Fruit fly (Drosophila melanogaster) ovary, adult (tissue): ENCODE measurements around the gene NaPi-III.

Experiments used
- CG17801 ChIP-seq: fragments of 200-800 bp; optimal IDR thresholded peaks from 2 replicates; lab custom pipeline; 2019; ENCODE audit warnings: missing biosample characterization, mild to moderate bottlenecking, missing genetic modification characterization, moderate library complexity; ENCODE audit not compliant: partially characterized antibody

Gene NaPi-III

dm6 chr3L:11169299-11170181 lies 46.4 kb downstream of the NaPi-III start, which contains the start of the genes wls and Adck5:
Gene wls (minus strand): TSS chr3L:11169625.
Gene Adck5 (plus strand): TSS chr3L:11169817.
- peak; percentile 75 for TF ChIP-seq CG17801

dm6 chr3L:11173049-11173564 lies 50.0 kb downstream of the NaPi-III start, which contains the start of gene CG14142:
Gene CG14142 (plus strand): TSS chr3L:11173514.
- TF ChIP-seq CG17801, result no peak

- no peak for TF ChIP-seq CG17801
These were observed 59.8 kb downstream of the NaPi-III start for dm6 chr3L:11182994-11183393.

- TF ChIP-seq CG17801, result no peak
These were observed 60.8 kb downstream of the NaPi-III start for dm6 chr3L:11183965-11184364.
